Worm (Caenorhabditis elegans): Measurements from ENCODE around the gene B0250.7.

- TF ChIP-seq nhr-12 (tag; optimal IDR thresholded peaks at IDR 0.05): no peak
- TF ChIP-seq mep-1 (tag; optimal IDR thresholded peaks at IDR 0.05): no peak
These were observed 30.7 kb upstream of the B0250.7 start for ce11 chrV:20506542-20506941.
